Fruit fly (Drosophila melanogaster): Measurements from ENCODE around the gene eIF5B.

The eIF5B gene

DNA sequence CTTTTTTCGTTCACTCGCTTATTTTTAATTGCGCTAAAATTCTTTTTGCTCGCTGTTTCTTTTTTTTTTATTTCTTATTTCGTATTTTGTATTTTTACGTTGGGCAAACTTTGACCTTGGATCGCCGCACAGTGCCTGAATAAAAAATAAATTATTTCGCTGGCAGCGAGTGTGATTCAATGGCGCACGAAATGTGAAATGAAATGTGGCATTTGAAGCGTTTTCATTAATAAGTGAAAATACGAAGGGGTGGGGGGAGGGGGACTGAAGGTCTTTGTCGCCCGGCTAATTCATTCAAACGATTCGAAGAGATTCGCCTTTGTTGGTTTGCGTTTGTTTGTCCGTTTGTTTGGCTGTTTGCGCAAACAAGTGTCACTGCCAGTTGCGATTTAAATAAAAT, 53.3 kb downstream of the eIF5B start (continued):
- 0 out of 4 replicates have a peak, but pooled peaks have one; percentile 28 for TF ChIP-seq chinmo (GFP tag; IDR thresholded peaks at IDR 0.05; ENCODE audit: partially characterized antibody)
- no peak for TF ChIP-seq CG14441 (GFP tag; IDR thresholded peaks at IDR 0.05)
- peak; percentile 22; the same call in 1 of the 2 replicates for TF ChIP-seq crol (GFP tag; IDR thresholded peaks at IDR 0.05)
- TF ChIP-seq CG7786 (GFP tag; optimal IDR thresholded peaks at IDR 0.05), result no peak
- no peak for TF ChIP-seq da (GFP tag; optimal IDR thresholded peaks at IDR 0.05)
- no peak for TF ChIP-seq Hmx (GFP tag; optimal IDR thresholded peaks at IDR 0.05)
- TF ChIP-seq CG8089 (GFP tag; optimal IDR thresholded peaks at IDR 0.05), result no peak
- TF ChIP-seq sd (tag; optimal IDR thresholded peaks at IDR 0.05), result peak; percentile 67
- TF ChIP-seq Fer2 (tag; optimal IDR thresholded peaks at IDR 0.05), result no peak
- no peak for TF ChIP-seq E2f1 (GFP tag; IDR thresholded peaks at IDR 0.05)
- 0 out of 2 replicates have a peak, but pooled peaks have one; percentile 20 for TF ChIP-seq slbo (GFP tag; IDR thresholded peaks at IDR 0.05)
- TF ChIP-seq CG4404 (GFP tag; IDR thresholded peaks at IDR 0.05), result no peak
- TF ChIP-seq sob (GFP tag; IDR thresholded peaks at IDR 0.05), result no peak
- no peak for TF ChIP-seq Atf3 (GFP tag; optimal IDR thresholded peaks at IDR 0.05)
- TF ChIP-seq hbn (GFP tag; IDR thresholded peaks at IDR 0.05; ENCODE audit: partially characterized antibody), result no peak
- TF ChIP-seq TFAM (GFP tag; optimal IDR thresholded peaks at IDR 0.05), result no peak
- TF ChIP-seq CG1233 (GFP tag; optimal IDR thresholded peaks at IDR 0.05), result no peak
- no peak for TF ChIP-seq onecut (GFP tag; IDR thresholded peaks at IDR 0.05)
- no peak for TF ChIP-seq Dref (GFP tag; IDR thresholded peaks at IDR 0.05)
- no peak for TF ChIP-seq CG32532 (GFP tag; IDR thresholded peaks at IDR 0.05)
- TF ChIP-seq ken (GFP tag; IDR thresholded peaks at IDR 0.05), result no peak
- no peak for TF ChIP-seq CG42726 (GFP tag; IDR thresholded peaks at IDR 0.05; ENCODE audit: partially characterized antibody)
- no peak for TF ChIP-seq pho (GFP tag; optimal IDR thresholded peaks at IDR 0.05)
- TF ChIP-seq CG17829 (tag; optimal IDR thresholded peaks at IDR 0.05), result no peak
- TF ChIP-seq CG10321 (GFP tag; IDR thresholded peaks at IDR 0.05), result no peak
- no peak for TF ChIP-seq CG15269 (tag; optimal IDR thresholded peaks at IDR 0.05)
- no peak for TF ChIP-seq CG11456 (GFP tag; IDR thresholded peaks at IDR 0.05)
- TF ChIP-seq vvl (GFP tag; IDR thresholded peaks at IDR 0.05), result 0 out of 2 replicates have a peak, but pooled peaks have one; percentile 29
- TF ChIP-seq fd64A (GFP tag; optimal IDR thresholded peaks at IDR 0.05), result no peak
- TF ChIP-seq Hmr (GFP tag; optimal IDR thresholded peaks at IDR 0.05), result no peak
- no peak for TF ChIP-seq CG9797 (GFP tag; optimal IDR thresholded peaks at IDR 0.05)
- no peak for TF ChIP-seq trem (tag; optimal IDR thresholded peaks at IDR 0.05)
- TF ChIP-seq pum (GFP tag; optimal IDR thresholded peaks at IDR 0.05), result no peak
- no peak for TF ChIP-seq inv (GFP tag; IDR thresholded peaks at IDR 0.05; ENCODE audit: partially characterized antibody)

DNA sequence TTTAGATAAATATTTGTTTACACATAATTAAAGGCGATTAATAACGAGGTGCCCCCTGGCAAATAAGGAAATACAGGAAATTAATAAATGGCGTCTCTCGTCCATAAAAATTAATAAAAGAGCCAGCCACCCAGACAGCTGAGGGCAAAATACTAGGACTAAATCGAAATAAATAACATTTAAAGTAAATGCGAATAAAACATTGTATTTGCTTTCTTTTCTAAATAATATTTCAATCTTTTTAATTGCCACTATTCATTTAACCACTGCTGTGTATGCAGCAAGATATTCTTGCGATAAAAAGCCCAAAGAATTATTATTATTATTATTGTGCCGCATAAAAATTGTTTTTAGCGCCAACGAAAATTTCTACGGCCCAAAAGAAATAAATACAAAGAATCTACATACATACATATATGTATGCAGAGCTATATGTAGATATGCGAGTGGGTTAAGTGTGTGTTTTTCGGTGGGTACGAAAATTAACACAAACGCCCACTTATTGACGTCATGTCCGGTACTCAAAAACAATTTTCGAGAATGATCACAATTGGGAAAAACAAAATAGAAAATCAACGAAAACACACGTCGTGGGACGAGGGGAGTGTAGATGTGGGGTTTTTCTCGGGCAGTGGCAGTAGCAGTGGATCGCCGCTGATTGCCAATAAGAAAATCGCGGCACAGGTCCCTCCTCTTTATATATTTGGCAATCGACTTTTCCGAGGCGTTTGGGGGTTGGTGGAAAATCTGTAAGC, 54.3 kb downstream of the eIF5B start:
- TF ChIP-seq CG15011 (GFP tag; optimal IDR thresholded peaks at IDR 0.05) (peak; percentile 8), sd (tag; optimal IDR thresholded peaks at IDR 0.05) (peak; percentile 36), Meics (GFP tag; optimal IDR thresholded peaks at IDR 0.05) (peak; percentile 29), prd (optimal IDR thresholded peaks at IDR 0.05) (no peak), prd (GFP tag; IDR thresholded peaks at IDR 0.05) (0 out of 3 replicates have a peak, but pooled peaks have one; percentile 10), CG18599 (GFP tag; optimal IDR thresholded peaks at IDR 0.05) (peak; percentile 4), mirr (GFP tag; optimal IDR thresholded peaks at IDR 0.05) (no peak), Ptx1 (GFP tag; IDR thresholded peaks at IDR 0.05) (0 out of 2 replicates have a peak, but pooled peaks have one; percentile 33), CG11696 (GFP tag; IDR thresholded peaks at IDR 0.05) (peak; percentile 73), CG3281 (GFP tag; optimal IDR thresholded peaks at IDR 0.05) (peak; percentile 47), Fer3 (tag; optimal IDR thresholded peaks at IDR 0.05) (peak; percentile 6), CG33557 (GFP tag; optimal IDR thresholded peaks at IDR 0.05) (no peak), Xrp1 (GFP tag; IDR thresholded peaks at IDR 0.05) (peak; percentile 33; the same call in 1 of the 2 replicates), Rfx (GFP tag; IDR thresholded peaks at IDR 0.05) (peak; percentile 30; the same call in 1 of the 2 replicates), pan (optimal IDR thresholded peaks at IDR 0.05) (no peak), pan (GFP tag; optimal IDR thresholded peaks at IDR 0.05 in 1 of 2, IDR thresholded peaks at IDR 0.05 in 1 of 2) (peak in 1 of 2 experiments; percentile 42), sr (GFP tag; IDR thresholded peaks at IDR 0.05) (peak; percentile 66; the same call in 2 of the 3 replicates), otp (GFP tag; IDR thresholded peaks at IDR 0.05) (0 out of 3 replicates have a peak, but pooled peaks have one; percentile 12), CG2678 (tag; optimal IDR thresholded peaks at IDR 0.05) (peak; percentile 38)
